Fruit fly (Drosophila melanogaster): Measurements from ENCODE around the gene Phlpp.

Phlpp gene

dm6 chr2L:19054516-19054887, 4.4 kb upstream of the Phlpp start (continued):
- TF ChIP-seq usp (GFP tag; optimal IDR thresholded peaks at IDR 0.05) (no peak), CG2199 (GFP tag; IDR thresholded peaks at IDR 0.05) (no peak)

dm6 chr2L:19057799-19058198, 1.1 kb upstream of the Phlpp start:
- TF ChIP-seq Pdp1 (GFP tag; optimal IDR thresholded peaks at IDR 0.05) (peak in 1 of 2 experiments; percentile 61), CG4360 (GFP tag; IDR thresholded peaks at IDR 0.05) (no peak), ham (GFP tag; IDR thresholded peaks at IDR 0.05) (no peak), CG4617 (GFP tag; optimal IDR thresholded peaks at IDR 0.05; ENCODE audit: borderline replicate concordance) (no peak), mld (GFP tag; IDR thresholded peaks at IDR 0.05; ENCODE audit: partially characterized antibody) (peak; percentile 38; the same call in 1 of the 3 replicates), sqz (GFP tag; optimal IDR thresholded peaks at IDR 0.05) (no peak), fru (optimal IDR thresholded peaks at IDR 0.05) (no peak), tio (GFP tag; optimal IDR thresholded peaks at IDR 0.05) (no peak), CG14050 (GFP tag; IDR thresholded peaks at IDR 0.05) (no peak), gcm (GFP tag; optimal IDR thresholded peaks at IDR 0.05) (no peak), CG9437 (GFP tag; optimal IDR thresholded peaks at IDR 0.05) (peak; percentile 95), Hr78 (GFP tag; optimal IDR thresholded peaks at IDR 0.05) (no peak), Opbp (GFP tag; IDR thresholded peaks at IDR 0.05; ENCODE audit: partially characterized antibody) (no peak), yki (optimal IDR thresholded peaks at IDR 0.05) (no peak), dmrt11E (tag; optimal IDR thresholded peaks at IDR 0.05) (no peak), amos (GFP tag; IDR thresholded peaks at IDR 0.05; ENCODE audit: partially characterized antibody) (no peak), Eip74EF (GFP tag; optimal IDR thresholded peaks at IDR 0.05) (no peak), gfzf (GFP tag; optimal IDR thresholded peaks at IDR 0.05) (no peak)

dm6 chr2L:19063090-19063692, 4.3 kb downstream of the Phlpp start, which contains the start of gene Dus4:
Gene Dus4 (plus strand): TSS chr2L:19063295.
- TF ChIP-seq bbx (GFP tag; IDR thresholded peaks at IDR 0.05; ENCODE audit: partially characterized antibody) (peak; percentile 95), Side (GFP tag; optimal IDR thresholded peaks at IDR 0.05) (no peak), CG1024 (GFP tag; IDR thresholded peaks at IDR 0.05) (no peak), hb (GFP tag; IDR thresholded peaks at IDR 0.05; ENCODE audit: partially characterized antibody) (peak; percentile 93), zen2 (GFP tag; IDR thresholded peaks at IDR 0.05; ENCODE audit: partially characterized antibody) (peak; percentile 97), nerfin-2 (GFP tag; IDR thresholded peaks at IDR 0.05; ENCODE audit: partially characterized antibody) (peak; percentile 97), Pdp1 (GFP tag; optimal IDR thresholded peaks at IDR 0.05) (no peak), mld (GFP tag; IDR thresholded peaks at IDR 0.05; ENCODE audit: partially characterized antibody) (peak; percentile 95), inv (GFP tag; IDR thresholded peaks at IDR 0.05; ENCODE audit: partially characterized antibody) (peak; percentile 65), CG13287 (GFP tag; IDR thresholded peaks at IDR 0.05; ENCODE audit: partially characterized antibody) (peak; percentile 88), sqz (GFP tag; optimal IDR thresholded peaks at IDR 0.05) (no peak), dm (GFP tag; optimal IDR thresholded peaks at IDR 0.05) (peak; percentile 44), CG14710 (tag; optimal IDR thresholded peaks at IDR 0.05) (no peak), CG16813 (GFP tag; IDR thresholded peaks at IDR 0.05; ENCODE audit: partially characterized antibody) (peak; percentile 73), amos (GFP tag; IDR thresholded peaks at IDR 0.05; ENCODE audit: partially characterized antibody) (peak; percentile 82; the same call in 1 of the 2 replicates), Dref (GFP tag; IDR thresholded peaks at IDR 0.05) (peak; percentile 78), MBD-R2 (GFP tag; IDR thresholded peaks at IDR 0.05) (peak; percentile 40; the same call in 1 of the 2 replicates), crp (GFP tag; optimal IDR thresholded peaks at IDR 0.05) (no peak), CG4282 (GFP tag; optimal IDR thresholded peaks at IDR 0.05) (no peak), Scr (GFP tag; IDR thresholded peaks at IDR 0.05; ENCODE audit: partially characterized antibody) (peak; percentile 80), CG2120 (GFP tag; optimal IDR thresholded peaks at IDR 0.05) (no peak), knrl (GFP tag; IDR thresholded peaks at IDR 0.05; ENCODE audit: partially characterized antibody) (peak; percentile 56; the same call in 2 of the 3 replicates), HLH4C (GFP tag; IDR thresholded peaks at IDR 0.05; ENCODE audit: partially characterized antibody) (peak; percentile 97), CG14860 (GFP tag; IDR thresholded peaks at IDR 0.05; ENCODE audit: partially characterized antibody) (peak; percentile 88), mirr (GFP tag; optimal IDR thresholded peaks at IDR 0.05) (no peak), Sry-δ (GFP tag; optimal IDR thresholded peaks at IDR 0.05) (peak; percentile 37), CG13894 (tag; optimal IDR thresholded peaks at IDR 0.05) (no peak), unc-4 (GFP tag; IDR thresholded peaks at IDR 0.05; ENCODE audit: partially characterized antibody) (peak; percentile 70), NK7.1 (GFP tag; optimal IDR thresholded peaks at IDR 0.05) (no peak)

All from whole organism, embryonic.